Fruit fly (Drosophila melanogaster) whole organism, pupa: ENCODE data around the gene LKRSDH.

Experiments
- CG10348 ChIP-seq: fragments of 200-800 bp; sonication (Bioruptor generic); IDR thresholded peaks from 2 replicates; pipeline ENCODE4 v1.3.6; 2022; ENCODE audit warnings: missing biosample characterization, missing genetic modification characterization
- CG12605 ChIP-seq: fragments of 200-800 bp; sonication (Bioruptor generic); IDR thresholded peaks from 2 replicates; pipeline ENCODE4 v1.3.6; 2022; ENCODE audit warnings: missing biosample characterization, missing genetic modification characterization
- CG17806 ChIP-seq: fragments of 200-800 bp; sonication (Bioruptor generic); optimal IDR thresholded peaks from 2 replicates; lab custom pipeline; 2018; ENCODE audit warnings: missing biosample characterization, mild to moderate bottlenecking, missing genetic modification characterization, moderate library complexity
- CG8301 ChIP-seq: fragments of 200-800 bp; sonication (Bioruptor generic); optimal IDR thresholded peaks from 2 replicates; lab custom pipeline; 2018; ENCODE audit warnings: missing biosample characterization, mild to moderate bottlenecking, missing genetic modification characterization
- D1 ChIP-seq: fragments of 200-800 bp; sonication (Bioruptor generic); optimal IDR thresholded peaks from 2 replicates; lab custom pipeline; 2018; ENCODE audit warnings: missing biosample characterization, mild to moderate bottlenecking, missing genetic modification characterization, moderate library complexity
- EcR ChIP-seq: fragments of 200-800 bp; sonication (Bioruptor generic); optimal IDR thresholded peaks from 3 replicates; lab custom pipeline; 2019; ENCODE audit warnings: missing biosample characterization, missing genetic modification characterization, mild to moderate bottlenecking, moderate library complexity, missing genetic modification reagents
- Snoo ChIP-seq: fragments of 200-800 bp; sonication (Bioruptor generic); optimal IDR thresholded peaks from 3 replicates; lab custom pipeline; 2017; ENCODE audit warnings: missing biosample characterization, mild to moderate bottlenecking, missing genetic modification characterization, inconsistent platforms
- fd96Ca ChIP-seq: fragments of 200-800 bp; sonication (Bioruptor generic); IDR thresholded peaks from 3 replicates; pipeline ENCODE4 v1.3.6; 2022; ENCODE audit warnings: missing biosample characterization, missing genetic modification characterization
- gl ChIP-seq: fragments of 200-800 bp; sonication (Bioruptor generic); optimal IDR thresholded peaks from 2 replicates; lab custom pipeline; 2018; ENCODE audit warnings: missing biosample characterization, mild to moderate bottlenecking, missing genetic modification characterization
- rn ChIP-seq: fragments of 200-800 bp; sonication (Bioruptor generic); IDR thresholded peaks from 2 replicates; pipeline ENCODE4 v1.3.6; 2022; ENCODE audit warnings: missing biosample characterization, missing genetic modification characterization

DNA sequence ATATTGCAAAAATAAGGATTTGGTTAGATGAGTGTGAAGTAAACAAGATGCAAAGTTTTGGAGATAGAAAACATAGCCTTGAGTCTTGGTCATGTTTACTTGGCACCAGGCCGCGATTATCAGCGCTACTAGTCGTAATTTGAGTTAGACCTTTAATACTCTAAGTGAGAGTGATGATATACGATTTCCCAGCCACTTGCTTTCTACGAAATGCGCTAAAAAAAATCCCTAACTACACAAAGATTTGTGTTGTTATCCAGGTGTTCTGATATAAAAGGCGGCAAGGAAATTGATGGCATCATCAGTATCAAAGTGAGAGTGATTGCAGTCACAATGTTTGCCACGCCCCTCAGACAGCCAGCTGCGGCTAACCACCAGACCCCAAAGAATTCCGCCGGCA is 16.0 kb downstream of the LKRSDH start, which contains the start of gene Uro:
- TF ChIP-seq CG17806 (tag; lab: Kevin White, UChicago): no peak
- TF ChIP-seq CG10348 (GFP tag; lab: Robert Waterston, UW): no peak
- TF ChIP-seq gl (tag; lab: Kevin White, UChicago): no peak
- TF ChIP-seq rn: no peak
- no peak for TF ChIP-seq EcR (GFP tag; lab: Kevin White, UChicago)
- TF ChIP-seq fd96Ca: no peak
- TF ChIP-seq CG12605 (GFP tag; lab: Robert Waterston, UW): no peak
- no peak for TF ChIP-seq CG8301 (tag; lab: Kevin White, UChicago)
- no peak for TF ChIP-seq D1 (tag; lab: Kevin White, UChicago)
- no peak for TF ChIP-seq Snoo (tag; lab: Kevin White, UChicago)
